Fruit fly (Drosophila melanogaster) whole organism, embryonic: ENCODE results near the gene Inx5.

ENCODE experiments used
- Atf3 ChIP-seq: fragments of 200-800 bp; sonication (Bioruptor generic); optimal IDR thresholded peaks from 3 replicates; lab custom pipeline; 2016; ENCODE audit warnings: missing biosample characterization, missing genetic modification characterization
- BEAF-32 ChIP-seq: fragments of 200-800 bp; sonication (Bioruptor generic); optimal IDR thresholded peaks from 3 replicates; lab custom pipeline; 2017; ENCODE audit warnings: missing biosample characterization, missing genetic modification characterization, mild to moderate bottlenecking, moderate library complexity, missing genetic modification reagents
- CG12071 ChIP-seq: fragments of 200-800 bp; sonication (Bioruptor generic); optimal IDR thresholded peaks from 3 replicates; lab custom pipeline; 2018; ENCODE audit warnings: missing biosample characterization, mild to moderate bottlenecking, missing genetic modification characterization
- CG12104 ChIP-seq: fragments of 200-800 bp; sonication (Bioruptor generic); optimal IDR thresholded peaks from 3 replicates; lab custom pipeline; 2016; ENCODE audit warnings: missing biosample characterization, missing genetic modification characterization
- CG12391 ChIP-seq: fragments of 200-800 bp; sonication (Bioruptor generic); optimal IDR thresholded peaks from 3 replicates; lab custom pipeline; 2018; ENCODE audit warnings: missing biosample characterization, mild to moderate bottlenecking, missing genetic modification characterization, moderate library complexity
- CG12942 ChIP-seq: fragments of 200-800 bp; sonication (Bioruptor generic); optimal IDR thresholded peaks from 3 replicates; lab custom pipeline; 2016; ENCODE audit warnings: missing biosample characterization, missing genetic modification characterization
- CG14860 ChIP-seq: fragments of 200-800 bp; sonication (Bioruptor generic); IDR thresholded peaks from 3 replicates; pipeline ENCODE4 v1.3.6; 2022; ENCODE audit warnings: missing biosample characterization, missing genetic modification characterization; ENCODE audit not compliant: partially characterized antibody
- CG15269 ChIP-seq: fragments of 200-800 bp; sonication (Bioruptor generic); optimal IDR thresholded peaks from 2 replicates; lab custom pipeline; 2018; ENCODE audit warnings: missing biosample characterization, mild to moderate bottlenecking, missing genetic modification characterization, moderate library complexity
- CG15479 ChIP-seq: fragments of 200-800 bp; sonication (Bioruptor generic); optimal IDR thresholded peaks from 3 replicates; lab custom pipeline; 2019; ENCODE audit warnings: missing biosample characterization, mild to moderate bottlenecking, missing genetic modification characterization, moderate library complexity
- CG1603 ChIP-seq: fragments of 200-800 bp; sonication (Bioruptor generic); optimal IDR thresholded peaks from 2 replicates; lab custom pipeline; 2019; ENCODE audit warnings: missing biosample characterization, mild to moderate bottlenecking, missing genetic modification characterization, moderate library complexity
- CG1792 ChIP-seq: fragments of 200-800 bp; sonication (Bioruptor generic); optimal IDR thresholded peaks from 2 replicates; lab custom pipeline; 2016; ENCODE audit warnings: missing biosample characterization, missing genetic modification characterization
- CG18476 ChIP-seq: fragments of 200-800 bp; sonication (Bioruptor generic); optimal IDR thresholded peaks from 2 replicates; lab custom pipeline; 2016; ENCODE audit warnings: missing biosample characterization, mild to moderate bottlenecking, missing genetic modification characterization
- CG18619 ChIP-seq: fragments of 200-800 bp; sonication (Bioruptor generic); optimal IDR thresholded peaks from 3 replicates; lab custom pipeline; 2017; ENCODE audit warnings: missing biosample characterization, mild to moderate bottlenecking, missing genetic modification characterization
- CG30431 ChIP-seq: fragments of 200-800 bp; sonication (Bioruptor generic); optimal IDR thresholded peaks from 2 replicates; lab custom pipeline; 2017; ENCODE audit warnings: missing biosample characterization, missing genetic modification characterization
- CG3065 ChIP-seq: fragments of 200-800 bp; sonication (Bioruptor generic); optimal IDR thresholded peaks from 2 replicates; lab custom pipeline; 2016; ENCODE audit warnings: missing biosample characterization, missing genetic modification characterization
- CG32532 ChIP-seq: fragments of 200-800 bp; sonication (Bioruptor generic); IDR thresholded peaks from 2 replicates; pipeline ENCODE4 v1.3.6; 2022; ENCODE audit warnings: missing biosample characterization, missing genetic modification characterization
- CG3726 ChIP-seq: fragments of 200-800 bp; sonication (Bioruptor generic); IDR thresholded peaks from 3 replicates; pipeline ENCODE4, ENCODE4 v1.3.6; 2022; ENCODE audit warnings: missing biosample characterization, missing genetic modification characterization
- CG3847 ChIP-seq: fragments of 200-800 bp; sonication (Bioruptor generic); IDR thresholded peaks from 2 replicates; pipeline ENCODE4 v1.3.6; 2022; ENCODE audit warnings: missing biosample characterization, missing genetic modification characterization
- CG43689 ChIP-seq: fragments of 200-800 bp; sonication (Bioruptor generic); IDR thresholded peaks from 2 replicates; pipeline ENCODE4 v1.3.6; 2022; ENCODE audit warnings: missing biosample characterization, missing genetic modification characterization
- CG6654 ChIP-seq: fragments of 200-800 bp; sonication (Bioruptor generic); optimal IDR thresholded peaks from 2 replicates; lab custom pipeline; 2017; ENCODE audit warnings: missing biosample characterization, mild to moderate bottlenecking, missing genetic modification characterization
- CG9609 ChIP-seq: fragments of 200-800 bp; sonication (Bioruptor generic); optimal IDR thresholded peaks from 3 replicates; lab custom pipeline; 2016; ENCODE audit warnings: missing biosample characterization, missing genetic modification characterization
- Eip74EF ChIP-seq, 2 experiments: fragments of 200-800 bp in 1 of 2; fragments of >200 bp in 1 of 2; sonication (Bioruptor generic) in 1 of 2; optimal IDR thresholded peaks; 2 replicates each; lab custom pipeline; 2017 to 2019; ENCODE audit warnings: missing biosample characterization in 2 of 2, missing genetic modification characterization in 2 of 2, mild to moderate bottlenecking in 1 of 2, moderate library complexity in 1 of 2
- GATAe ChIP-seq: fragments of 200-800 bp; sonication (Bioruptor generic); conservative IDR thresholded peaks from 2 replicates; pipeline ENCODE4 v1.3.6; 2022; ENCODE audit warnings: missing biosample characterization, missing genetic modification characterization
- Hand ChIP-seq: fragments of 200-800 bp; sonication (Bioruptor generic); optimal IDR thresholded peaks from 2 replicates; lab custom pipeline; 2017; ENCODE audit warnings: mild to moderate bottlenecking, missing biosample characterization, missing genetic modification reagents, missing genetic modification characterization
- Hr51 ChIP-seq, 2 experiments: fragments of 200-800 bp; sonication (Bioruptor generic); optimal IDR thresholded peaks; 2 replicates in 1 of 2; 3 replicates in 1 of 2; lab custom pipeline; 2016 to 2018; ENCODE audit warnings: missing biosample characterization in 2 of 2, missing genetic modification characterization in 2 of 2, mild to moderate bottlenecking in 1 of 2, moderate library complexity in 1 of 2
- Jarid2 ChIP-seq: fragments of 200-800 bp; sonication (Bioruptor generic); optimal IDR thresholded peaks from 3 replicates; lab custom pipeline; 2017; ENCODE audit warnings: mild to moderate bottlenecking, missing biosample characterization, missing genetic modification reagents, missing genetic modification characterization
- Nf-YB ChIP-seq: fragments of 200-800 bp; sonication (Bioruptor generic); optimal IDR thresholded peaks from 3 replicates; lab custom pipeline; 2019; ENCODE audit warnings: missing biosample characterization, mild to moderate bottlenecking, missing genetic modification characterization, moderate library complexity
- Oli ChIP-seq: fragments of 200-800 bp; sonication (Bioruptor generic); optimal IDR thresholded peaks from 2 replicates; lab custom pipeline; 2018; ENCODE audit warnings: missing biosample characterization, mild to moderate bottlenecking, missing genetic modification characterization, moderate library complexity
- Rx ChIP-seq: fragments of 200-800 bp; sonication (Bioruptor generic); IDR thresholded peaks from 2 replicates; pipeline ENCODE4 v1.3.6; 2022; ENCODE audit warnings: missing biosample characterization, missing genetic modification characterization
- Sin3A ChIP-seq: fragments of >200 bp; optimal IDR thresholded peaks from 2 replicates; lab custom pipeline; 2018
- Six4 ChIP-seq: fragments of 200-800 bp; sonication (Bioruptor generic); optimal IDR thresholded peaks from 2 replicates; lab custom pipeline; 2016; ENCODE audit warnings: missing biosample characterization, missing genetic modification characterization
- Sox100B ChIP-seq: fragments of 200-800 bp; sonication (Bioruptor generic); optimal IDR thresholded peaks from 3 replicates; lab custom pipeline; 2018; ENCODE audit warnings: missing biosample characterization, mild to moderate bottlenecking, missing genetic modification characterization
- ap ChIP-seq: fragments of 200-800 bp; sonication (Bioruptor generic); IDR thresholded peaks from 2 replicates; pipeline ENCODE4 v1.3.6; 2022; ENCODE audit warnings: missing biosample characterization, missing genetic modification characterization
- croc ChIP-seq: fragments of 200-800 bp; sonication (Bioruptor generic); conservative IDR thresholded peaks from 3 replicates; pipeline ENCODE4 v1.3.6; 2022; ENCODE audit warnings: missing biosample characterization, missing genetic modification characterization
- fd3F ChIP-seq: fragments of 200-800 bp; sonication (Bioruptor generic); optimal IDR thresholded peaks from 2 replicates; lab custom pipeline; 2018; ENCODE audit warnings: missing biosample characterization, mild to moderate bottlenecking, missing genetic modification characterization, moderate library complexity
- gfzf ChIP-seq: fragments of 200-800 bp; sonication (Bioruptor generic); optimal IDR thresholded peaks from 2 replicates; lab custom pipeline; 2016; ENCODE audit warnings: missing biosample characterization, mild to moderate bottlenecking, missing genetic modification characterization, moderate library complexity
- knrl ChIP-seq: fragments of 200-800 bp; sonication (Bioruptor generic); IDR thresholded peaks from 3 replicates; pipeline ENCODE4 v1.3.6; 2022; ENCODE audit warnings: missing biosample characterization, missing genetic modification characterization; ENCODE audit not compliant: partially characterized antibody
- mld ChIP-seq: fragments of 200-800 bp; sonication (Bioruptor generic); IDR thresholded peaks from 3 replicates; pipeline ENCODE4 v1.3.6; 2022; ENCODE audit warnings: missing biosample characterization, missing genetic modification characterization; ENCODE audit not compliant: partially characterized antibody
- nerfin-2 ChIP-seq: fragments of 200-800 bp; sonication (Bioruptor generic); IDR thresholded peaks from 2 replicates; pipeline ENCODE4 v1.3.6; 2022; ENCODE audit warnings: missing biosample characterization, missing genetic modification characterization; ENCODE audit not compliant: partially characterized antibody
- otp ChIP-seq: fragments of 200-800 bp; sonication (Bioruptor generic); IDR thresholded peaks from 3 replicates; pipeline ENCODE4, ENCODE4 v1.3.6; 2022; ENCODE audit warnings: missing biosample characterization, missing genetic modification characterization
- phol ChIP-seq: fragments of 200-800 bp; sonication (Bioruptor generic); optimal IDR thresholded peaks from 3 replicates; lab custom pipeline; 2018; ENCODE audit warnings: missing biosample characterization, mild to moderate bottlenecking, missing genetic modification characterization, moderate library complexity
- pita ChIP-seq: fragments of 200-800 bp; sonication (Bioruptor generic); optimal IDR thresholded peaks from 2 replicates; lab custom pipeline; 2017; ENCODE audit warnings: missing biosample characterization, mild to moderate bottlenecking, missing genetic modification characterization
- psq ChIP-seq: fragments of 200-800 bp; sonication (Bioruptor generic); optimal IDR thresholded peaks from 2 replicates; lab custom pipeline; 2017; ENCODE audit warnings: missing biosample characterization, missing genetic modification characterization
- rib ChIP-seq: fragments of 200-800 bp; sonication (Bioruptor generic); IDR thresholded peaks from 2 replicates; pipeline ENCODE4 v1.3.6; 2022; ENCODE audit warnings: missing biosample characterization, missing genetic modification characterization
- schlank ChIP-seq: fragments of 200-800 bp; sonication (Bioruptor generic); optimal IDR thresholded peaks from 2 replicates; lab custom pipeline; 2018; ENCODE audit warnings: missing biosample characterization, mild to moderate bottlenecking, missing genetic modification characterization
- scrt ChIP-seq: fragments of 200-800 bp; sonication (Bioruptor generic); optimal IDR thresholded peaks from 2 replicates; lab custom pipeline; 2018; ENCODE audit warnings: missing biosample characterization, mild to moderate bottlenecking, missing genetic modification characterization, moderate library complexity
- sd ChIP-seq: fragments of 200-800 bp; sonication (Bioruptor generic); optimal IDR thresholded peaks from 3 replicates; lab custom pipeline; 2018; ENCODE audit warnings: missing biosample characterization, mild to moderate bottlenecking, missing genetic modification characterization, moderate library complexity
- stc ChIP-seq: fragments of 200-800 bp; sonication (Bioruptor generic); IDR thresholded peaks from 2 replicates; pipeline ENCODE4 v1.3.6; 2022; ENCODE audit warnings: missing biosample characterization, missing genetic modification characterization
- ttk ChIP-seq: fragments of 200-800 bp; sonication (Bioruptor generic); IDR thresholded peaks from 2 replicates; pipeline ENCODE4 v2.1.2; 2022; ENCODE audit warnings: missing biosample characterization, missing genetic modification characterization
- unc-4 ChIP-seq: fragments of 200-800 bp; sonication (Bioruptor generic); IDR thresholded peaks from 2 replicates; pipeline ENCODE4 v1.3.6; 2022; ENCODE audit warnings: missing biosample characterization, missing genetic modification characterization; ENCODE audit not compliant: partially characterized antibody
- zfh1 ChIP-seq: fragments of 200-800 bp; sonication (Bioruptor generic); IDR thresholded peaks from 3 replicates; pipeline ENCODE4 v1.3.6; 2022; ENCODE audit warnings: missing biosample characterization, missing genetic modification characterization

Inx5 gene

dm6 chrX:19193336-19193735, 22.7 kb upstream of the Inx5 start, which contains the start of the genes CG7914 and CG14194:
Gene CG7914, minus strand, starts transcription at chrX:19193448.
Gene CG14194, plus strand, starts transcription at chrX:19193555.
- TF ChIP-seq Eip74EF (GFP tag; optimal IDR thresholded peaks at IDR 0.05; lab: Kevin White, UChicago): no peak
- TF ChIP-seq CG3726: no peak
- no peak for TF ChIP-seq stc (GFP tag; lab: Robert Waterston, UW)
- TF ChIP-seq fd3F (GFP tag; lab: Kevin White, UChicago): no peak
- TF ChIP-seq unc-4 (GFP tag; lab: Robert Waterston, UW): peak; percentile 70
- no peak for TF ChIP-seq CG9609 (GFP tag; lab: Kevin White, UChicago)
- peak; percentile 60 for TF ChIP-seq CG1603 (tag; lab: Kevin White, UChicago)
- TF ChIP-seq sd (tag; lab: Kevin White, UChicago): no peak
- TF ChIP-seq CG30431: no peak
- no peak for TF ChIP-seq ttk (GFP tag; lab: Robert Waterston, UW)
- TF ChIP-seq CG12942: no peak
- TF ChIP-seq Rx (GFP tag; lab: Robert Waterston, UW): no peak
- peak; percentile 62 for TF ChIP-seq BEAF-32 (GFP tag; lab: Kevin White, UChicago)
- TF ChIP-seq gfzf (GFP tag; lab: Kevin White, UChicago): peak; percentile 24
- TF ChIP-seq CG15269: no peak
- no peak for TF ChIP-seq CG3847
- TF ChIP-seq Hand (GFP tag; lab: Kevin White, UChicago): no peak
- no peak for TF ChIP-seq CG15479 (GFP tag; lab: Kevin White, UChicago)
- TF ChIP-seq Jarid2 (GFP tag; lab: Kevin White, UChicago): no peak
- no peak for TF ChIP-seq rib
- TF ChIP-seq CG6654 (GFP tag; lab: Kevin White, UChicago): no peak
- no peak for TF ChIP-seq croc (GFP tag; lab: Robert Waterston, UW)
- peak; percentile 86 for TF ChIP-seq CG14860 (GFP tag; lab: Robert Waterston, UW)
- TF ChIP-seq GATAe: no peak
- no peak for TF ChIP-seq CG18476 (GFP tag; lab: Kevin White, UChicago)
- TF ChIP-seq CG3065 (GFP tag; lab: Kevin White, UChicago): no peak
- TF ChIP-seq zfh1 (GFP tag; lab: Robert Waterston, UW): no peak
- TF ChIP-seq pita (GFP tag; lab: Kevin White, UChicago): no peak
- no peak for TF ChIP-seq Six4
- TF ChIP-seq Sox100B (GFP tag; lab: Kevin White, UChicago): no peak
- TF ChIP-seq scrt (GFP tag; lab: Kevin White, UChicago): no peak
- TF ChIP-seq mld: peak; percentile 80
- no peak for TF ChIP-seq Atf3 (GFP tag; lab: Kevin White, UChicago)
- TF ChIP-seq ap (GFP tag; lab: Robert Waterston, UW): no peak
- TF ChIP-seq psq (GFP tag; lab: Kevin White, UChicago): no peak
- TF ChIP-seq CG12104 (GFP tag; lab: Kevin White, UChicago): no peak
- no peak for TF ChIP-seq Hr51 (GFP tag; optimal IDR thresholded peaks at IDR 0.05; lab: Kevin White, UChicago)
- no peak for TF ChIP-seq otp
- no peak for TF ChIP-seq CG43689 (GFP tag; lab: Robert Waterston, UW)
- no peak for TF ChIP-seq Nf-YB
- TF ChIP-seq nerfin-2 (GFP tag; lab: Robert Waterston, UW): peak; percentile 93
- no peak for TF ChIP-seq CG32532 (GFP tag; lab: Robert Waterston, UW)
- no peak for TF ChIP-seq CG12071
- no peak for TF ChIP-seq Oli (tag; lab: Kevin White, UChicago)
- TF ChIP-seq knrl (GFP tag; lab: Robert Waterston, UW): peak; percentile 61; the same call in 2 of the 3 replicates
- no peak for TF ChIP-seq schlank
- TF ChIP-seq Sin3A (lab: Kevin White, UChicago): peak; percentile 1
- no peak for TF ChIP-seq CG1792 (GFP tag; lab: Kevin White, UChicago)
- TF ChIP-seq CG12391 (tag; lab: Kevin White, UChicago): no peak
- TF ChIP-seq phol (tag; lab: Kevin White, UChicago): peak; percentile 22
- TF ChIP-seq CG18619 (GFP tag; lab: Kevin White, UChicago): no peak
